Fruit fly (Drosophila melanogaster): Measurements from ENCODE around the gene CG4572.

CG4572 gene

dm6 chr3R:19858017-19858659 is 6.1 kb downstream of the CG4572 start (continued):
- TF ChIP-seq slou (GFP tag; optimal IDR thresholded peaks at IDR 0.05) (peak; percentile 4), Taf1 (GFP tag; IDR thresholded peaks at IDR 0.05) (no peak), TFAM (GFP tag; optimal IDR thresholded peaks at IDR 0.05) (no peak), CG11093 (GFP tag; IDR thresholded peaks at IDR 0.05) (no peak), CG8478 (optimal IDR thresholded peaks at IDR 0.05) (no peak), hth (optimal IDR thresholded peaks at IDR 0.05) (no peak), wdn (GFP tag; IDR thresholded peaks at IDR 0.05) (0 out of 2 replicates have a peak, but pooled peaks have one; percentile 21), CG12104 (GFP tag; optimal IDR thresholded peaks at IDR 0.05) (peak; percentile 14), Rx (GFP tag; IDR thresholded peaks at IDR 0.05) (no peak), CG7745 (tag; optimal IDR thresholded peaks at IDR 0.05) (peak; percentile 44), gt (GFP tag; IDR thresholded peaks at IDR 0.05) (no peak), CG11398 (GFP tag; optimal IDR thresholded peaks at IDR 0.05) (no peak), CG6683 (GFP tag; optimal IDR thresholded peaks at IDR 0.05) (no peak), stwl (tag; optimal IDR thresholded peaks at IDR 0.05) (no peak), Doc3 (GFP tag; IDR thresholded peaks at IDR 0.05; ENCODE audit: partially characterized antibody) (no peak), sim (GFP tag; IDR thresholded peaks at IDR 0.05) (no peak), Ptx1 (GFP tag; IDR thresholded peaks at IDR 0.05) (no peak), MESR4 (GFP tag; optimal IDR thresholded peaks at IDR 0.05) (no peak), CG1832 (GFP tag; optimal IDR thresholded peaks at IDR 0.05) (no peak), CG16863 (GFP tag; optimal IDR thresholded peaks at IDR 0.05) (no peak), C15 (GFP tag; IDR thresholded peaks at IDR 0.05) (no peak), bsh (GFP tag; optimal IDR thresholded peaks at IDR 0.05) (no peak), CG31441 (GFP tag; IDR thresholded peaks at IDR 0.05) (no peak), ranshi (GFP tag; IDR thresholded peaks at IDR 0.05) (no peak), tx (GFP tag; optimal IDR thresholded peaks at IDR 0.05) (no peak), CTCF (GFP tag; optimal IDR thresholded peaks at IDR 0.05) (no peak), CG12744 (GFP tag; optimal IDR thresholded peaks at IDR 0.05) (peak; percentile 8), cato (GFP tag; optimal IDR thresholded peaks at IDR 0.05; ENCODE audit: borderline replicate concordance) (no peak), CG10366 (GFP tag; IDR thresholded peaks at IDR 0.05) (no peak), NfI (GFP tag; optimal IDR thresholded peaks at IDR 0.05) (no peak), hbn (GFP tag; IDR thresholded peaks at IDR 0.05; ENCODE audit: partially characterized antibody) (no peak), fd64A (GFP tag; optimal IDR thresholded peaks at IDR 0.05) (peak; percentile 34), vnd (GFP tag; IDR thresholded peaks at IDR 0.05; ENCODE audit: partially characterized antibody) (no peak), CG8281 (tag; optimal IDR thresholded peaks at IDR 0.05) (no peak), Ets97D (GFP tag; optimal IDR thresholded peaks at IDR 0.05) (no peak), eve (GFP tag; optimal IDR thresholded peaks at IDR 0.05) (no peak), PHDP (tag; optimal IDR thresholded peaks at IDR 0.05) (peak; percentile 0), caup (GFP tag; optimal IDR thresholded peaks at IDR 0.05; ENCODE audit: severe bottlenecking) (peak; percentile 71), sima (GFP tag; optimal IDR thresholded peaks at IDR 0.05) (no peak), dm (GFP tag; optimal IDR thresholded peaks at IDR 0.05) (no peak), GATAe (GFP tag; conservative IDR thresholded peaks at IDR 0.05) (no peak), CG11560 (tag; IDR thresholded peaks at IDR 0.05) (no peak), CG3163 (GFP tag; optimal IDR thresholded peaks at IDR 0.05) (no peak), CG12071 (GFP tag; optimal IDR thresholded peaks at IDR 0.05) (no peak), pfk (GFP tag; optimal IDR thresholded peaks at IDR 0.05) (no peak), gfzf (GFP tag; optimal IDR thresholded peaks at IDR 0.05) (no peak), toy (GFP tag; IDR thresholded peaks at IDR 0.05) (no peak), Bteb2 (GFP tag; optimal IDR thresholded peaks at IDR 0.05) (no peak), lov (optimal IDR thresholded peaks at IDR 0.05) (no peak), lov (GFP tag; IDR thresholded peaks at IDR 0.05) (0 out of 3 replicates have a peak, but pooled peaks have one; percentile 11), fru (optimal IDR thresholded peaks at IDR 0.05) (no peak), bbx (GFP tag; IDR thresholded peaks at IDR 0.05; ENCODE audit: partially characterized antibody) (no peak), Aef1 (GFP tag; IDR thresholded peaks at IDR 0.05) (no peak)
